Worm (Caenorhabditis elegans) whole organism, young adult: ENCODE results near the gene srw-101.
A peak's percentile ranks its signal among the peaks of the same experiment; 100 is the strongest.

ENCODE experiments used
- B0019.2 ChIP-seq: fragments of 200-800 bp; sonication (Bioruptor generic); conservative IDR thresholded peaks from 2 replicates; pipeline ENCODE4 v1.3.6; 2022; ENCODE audit warnings: missing genetic modification reagents, missing genetic modification characterization, missing compliant biosample characterization
- B0261.1 ChIP-seq: sonication (generic microtip); optimal IDR thresholded peaks from 2 replicates; lab custom pipeline; 2016; ENCODE audit warnings: mild to moderate bottlenecking, missing genetic modification characterization, moderate library complexity, missing compliant biosample characterization
- C17E4.6 ChIP-seq: fragments of 200-800 bp; sonication (Bioruptor generic); IDR thresholded peaks from 2 replicates; pipeline ENCODE4 v1.3.6; 2022; ENCODE audit warnings: missing genetic modification reagents, missing genetic modification characterization, missing compliant biosample characterization
- F23B12.7 ChIP-seq: sonication (generic microtip); optimal IDR thresholded peaks from 2 replicates; lab custom pipeline; 2017; ENCODE audit warnings: missing genetic modification characterization, mild to moderate bottlenecking, missing compliant biosample characterization, antibody characterized with exemption, moderate library complexity; ENCODE audit not compliant: insufficient read depth
- K11D2.4 ChIP-seq: fragments of 200-800 bp; sonication (Bioruptor generic); IDR thresholded peaks from 2 replicates; pipeline ENCODE4 v1.3.6; 2022; ENCODE audit warnings: missing genetic modification reagents, missing genetic modification characterization, missing compliant biosample characterization
- Y56A3A.18 ChIP-seq: fragments of 200-800 bp; sonication (Bioruptor generic); IDR thresholded peaks from 2 replicates; pipeline ENCODE4 v1.3.6; 2022; ENCODE audit warnings: missing genetic modification reagents, missing genetic modification characterization, missing compliant biosample characterization
- ZK185.1 ChIP-seq: sonication (generic microtip); optimal IDR thresholded peaks from 2 replicates; lab custom pipeline; 2016; ENCODE audit warnings: mild to moderate bottlenecking, missing genetic modification characterization, missing compliant biosample characterization; ENCODE audit not compliant: poor library complexity, severe bottlenecking
- atf-7 ChIP-seq: sonication (generic microtip); optimal IDR thresholded peaks from 2 replicates; lab custom pipeline; 2017; ENCODE audit warnings: mild to moderate bottlenecking, missing genetic modification characterization, missing compliant biosample characterization
- attf-5 ChIP-seq: fragments of 200-800 bp; sonication (Bioruptor generic); optimal IDR thresholded peaks from 2 replicates; lab custom pipeline; 2018; ENCODE audit warnings: mild to moderate bottlenecking, missing genetic modification characterization, missing compliant biosample characterization
- cebp-1 ChIP-seq, 2 experiments: fragments of 200-800 bp in 1 of 2; sonication (Bioruptor generic) in 1 of 2; sonication (generic microtip) in 1 of 2; IDR thresholded peaks in 1 of 2; optimal IDR thresholded peaks in 1 of 2; 2 replicates each; pipeline versions ENCODE4 v1.3.6 to Lab custom; 2017 to 2022; ENCODE audit warnings: missing compliant biosample characterization in 2 of 2, missing genetic modification characterization in 2 of 2, mild to moderate bottlenecking in 1 of 2, missing genetic modification reagents in 1 of 2, moderate library complexity in 1 of 2
- cebp-2 ChIP-seq: fragments of 200-800 bp; sonication (Bioruptor generic); IDR thresholded peaks from 2 replicates; pipeline ENCODE4 v1.3.6; 2022; ENCODE audit warnings: missing genetic modification characterization, missing compliant biosample characterization
- ceh-100 ChIP-seq: fragments of 200-800 bp; sonication (Bioruptor generic); IDR thresholded peaks from 2 replicates; pipeline ENCODE4 v1.3.6; 2022; ENCODE audit warnings: missing genetic modification reagents, missing genetic modification characterization, missing compliant biosample characterization
- ceh-27 ChIP-seq: fragments of 200-800 bp; sonication (Bioruptor generic); optimal IDR thresholded peaks from 2 replicates; lab custom pipeline; 2018; ENCODE audit warnings: mild to moderate bottlenecking, missing genetic modification characterization, moderate library complexity, missing compliant biosample characterization
- ceh-40 ChIP-seq: fragments of 200-800 bp; sonication (Bioruptor generic); IDR thresholded peaks from 2 replicates; pipeline ENCODE4 v1.3.6; 2022; ENCODE audit warnings: missing genetic modification characterization, missing compliant biosample characterization
- ceh-79 ChIP-seq: sonication (generic microtip); optimal IDR thresholded peaks from 2 replicates; lab custom pipeline; 2017; ENCODE audit warnings: mild to moderate bottlenecking, missing genetic modification characterization, missing compliant biosample characterization
- ceh-91 ChIP-seq: fragments of 200-800 bp; sonication (Bioruptor generic); IDR thresholded peaks from 2 replicates; pipeline ENCODE4 v1.3.6; 2022; ENCODE audit warnings: missing genetic modification reagents, missing genetic modification characterization, missing compliant biosample characterization
- die-1 ChIP-seq: sonication (generic microtip); optimal IDR thresholded peaks from 2 replicates; lab custom pipeline; 2016; ENCODE audit warnings: missing genotype, mild to moderate bottlenecking, missing genetic modification characterization, missing compliant biosample characterization
- dpff-1 ChIP-seq: sonication (generic microtip); optimal IDR thresholded peaks from 2 replicates; lab custom pipeline; 2017; ENCODE audit warnings: mild to moderate bottlenecking, missing genetic modification characterization, missing compliant biosample characterization
- efl-1 ChIP-seq: fragments of 150-350 bp; optimal IDR thresholded peaks from 2 replicates; lab custom pipeline; 2014; ENCODE audit warnings: missing biosample characterization, missing genetic modification reagents, missing genetic modification characterization
- egl-18 ChIP-seq: fragments of 200-800 bp; sonication (Bioruptor generic); IDR thresholded peaks from 2 replicates; pipeline ENCODE4 v1.3.6; 2022; ENCODE audit warnings: missing genetic modification reagents, missing genetic modification characterization, missing compliant biosample characterization
- hlh-12 ChIP-seq: sonication (generic microtip); optimal IDR thresholded peaks from 2 replicates; lab custom pipeline; 2016; ENCODE audit warnings: missing genetic modification characterization, missing compliant biosample characterization
- hmg-1.2 ChIP-seq: fragments of 200-800 bp; sonication (Bioruptor generic); IDR thresholded peaks from 2 replicates; pipeline ENCODE4 v1.3.6; 2022; ENCODE audit warnings: missing genetic modification reagents, missing genetic modification characterization, missing compliant biosample characterization
- hsf-1 ChIP-seq: fragments of 200-800 bp; sonication (Bioruptor generic); IDR thresholded peaks from 2 replicates; pipeline ENCODE4 v1.3.6; 2022; ENCODE audit warnings: missing genetic modification reagents, missing genetic modification characterization, missing compliant biosample characterization
- let-607 ChIP-seq, 2 experiments: fragments of 200-800 bp in 1 of 2; sonication (Bioruptor generic) in 1 of 2; sonication (generic microtip) in 1 of 2; optimal IDR thresholded peaks; 2 replicates each; lab custom pipeline; 2016 to 2018; ENCODE audit warnings: mild to moderate bottlenecking in 2 of 2, missing compliant biosample characterization in 2 of 2, missing genetic modification characterization in 2 of 2, moderate library complexity in 2 of 2, missing genotype in 1 of 2
- lin-26 ChIP-seq: fragments of 200-800 bp; sonication (Bioruptor generic); IDR thresholded peaks from 2 replicates; pipeline ENCODE4 v1.3.6; 2022; ENCODE audit warnings: missing genetic modification reagents, missing genetic modification characterization, missing compliant biosample characterization
- lin-54 ChIP-seq: fragments of 200-800 bp; sonication (Bioruptor generic); optimal IDR thresholded peaks from 2 replicates; lab custom pipeline; 2018; ENCODE audit warnings: mild to moderate bottlenecking, missing genetic modification characterization, missing compliant biosample characterization
- nhr-80 ChIP-seq: sonication (generic microtip); optimal IDR thresholded peaks from 2 replicates; lab custom pipeline; 2016; ENCODE audit warnings: missing genetic modification characterization, missing compliant biosample characterization
- pha-4 ChIP-seq: fragments of 150-350 bp; sonication (generic microtip); optimal IDR thresholded peaks from 2 replicates; lab custom pipeline; 2014; ENCODE audit warnings: missing biosample characterization, missing genetic modification reagents, missing genetic modification characterization
- rcor-1 ChIP-seq: fragments of 200-800 bp; sonication (Bioruptor generic); IDR thresholded peaks from 2 replicates; pipeline ENCODE4 v1.3.6; 2022; ENCODE audit warnings: missing genetic modification reagents, missing genetic modification characterization, missing compliant biosample characterization
- repo-1 ChIP-seq: sonication (generic microtip); optimal IDR thresholded peaks from 2 replicates; lab custom pipeline; 2017; ENCODE audit warnings: mild to moderate bottlenecking, missing genetic modification characterization, missing compliant biosample characterization
- snpc-1.3 ChIP-seq: sonication (generic microtip); optimal IDR thresholded peaks from 2 replicates; lab custom pipeline; 2017; ENCODE audit warnings: missing genetic modification characterization, mild to moderate bottlenecking, missing compliant biosample characterization, antibody characterized with exemption, moderate library complexity, missing genotype, missing genetic modification reagents; ENCODE audit not compliant: insufficient read depth
- snpc-4 ChIP-seq, 5 experiments: fragments of 150-350 bp in 1 of 5; sonication (generic microtip) in 4 of 5; optimal IDR thresholded peaks; 2 replicates each; lab custom pipeline; 2014 to 2018; ENCODE audit warnings: missing genetic modification characterization in 5 of 5, missing biosample characterization in 3 of 5, antibody characterized with exemption in 2 of 5, mild to moderate bottlenecking in 2 of 5, missing compliant biosample characterization in 2 of 5, missing genotype in 2 of 5, moderate library complexity in 2 of 5, missing genetic modification reagents in 1 of 5
- tlf-1 ChIP-seq: fragments of 200-800 bp; sonication (Bioruptor generic); optimal IDR thresholded peaks from 2 replicates; lab custom pipeline; 2018; ENCODE audit warnings: mild to moderate bottlenecking, missing genetic modification characterization, missing compliant biosample characterization
- xnd-1 ChIP-seq: sonication (generic microtip); optimal IDR thresholded peaks from 2 replicates; lab custom pipeline; 2016; ENCODE audit warnings: missing genotype, missing genetic modification reagents, missing genetic modification characterization, missing compliant biosample characterization
- ztf-25 ChIP-seq: fragments of 200-800 bp; sonication (Bioruptor generic); IDR thresholded peaks from 2 replicates; pipeline ENCODE4 v1.3.6; 2022; ENCODE audit warnings: missing genetic modification reagents, missing genetic modification characterization, missing compliant biosample characterization
- ztf-26 ChIP-seq: sonication (generic microtip); optimal IDR thresholded peaks from 2 replicates; lab custom pipeline; 2017; ENCODE audit warnings: missing genetic modification characterization, missing compliant biosample characterization
- ztf-3 ChIP-seq: fragments of 200-800 bp; sonication (Bioruptor generic); optimal IDR thresholded peaks from 2 replicates; lab custom pipeline; 2018; ENCODE audit warnings: mild to moderate bottlenecking, missing genetic modification characterization, missing compliant biosample characterization

srw-101 gene

ce11 chrV:1743205-1743870, 21.3 kb downstream of the srw-101 start, which contains the start of gene nhr-256:
Gene nhr-256, plus strand, starts transcription at chrV:1743771.
- TF ChIP-seq attf-5 (GFP tag; lab: Kevin White, UChicago) (peak; percentile 65), repo-1 (tag; lab: Kevin White, UChicago) (no peak), xnd-1 (tag; lab: Kevin White, UChicago) (no peak), egl-18 (GFP tag; lab: Robert Waterston, UW) (no peak), ztf-25 (no peak), ceh-27 (GFP tag; lab: Kevin White, UChicago) (peak; percentile 43), hmg-1.2 (GFP tag; lab: Robert Waterston, UW) (peak; percentile 95), ZK185.1 (tag; lab: Kevin White, UChicago) (no peak), F23B12.7 (peak; percentile 4), atf-7 (tag; lab: Kevin White, UChicago) (peak; percentile 21), ztf-3 (GFP tag; lab: Kevin White, UChicago) (no peak), snpc-1.3 (tag; lab: Kevin White, UChicago) (no peak), lin-26 (no peak), let-607 (tag; optimal IDR thresholded peaks at IDR 0.05; lab: Kevin White, UChicago) (peak in 1 of 2 experiments; percentile 59), ztf-26 (tag; lab: Kevin White, UChicago) (peak; percentile 26), nhr-80 (tag; lab: Kevin White, UChicago) (peak; percentile 76), pha-4 (no peak), C17E4.6 (GFP tag; lab: Robert Waterston, UW) (no peak), cebp-1 (GFP tag; IDR thresholded peaks at IDR 0.05; lab: Robert Waterston, UW) (no peak), cebp-1 (tag; optimal IDR thresholded peaks at IDR 0.05; lab: Kevin White, UChicago) (no peak), K11D2.4 (0 out of 2 replicates have a peak, but pooled peaks have one; percentile 36), dpff-1 (tag; lab: Kevin White, UChicago) (no peak), snpc-4 (GFP tag; optimal IDR thresholded peaks at IDR 0.05; lab: Kevin White, UChicago) (no peak), snpc-4 (tag; optimal IDR thresholded peaks at IDR 0.05; lab: Kevin White, UChicago) (peak in 1 of 4 experiments; percentile 19)

DNA sequence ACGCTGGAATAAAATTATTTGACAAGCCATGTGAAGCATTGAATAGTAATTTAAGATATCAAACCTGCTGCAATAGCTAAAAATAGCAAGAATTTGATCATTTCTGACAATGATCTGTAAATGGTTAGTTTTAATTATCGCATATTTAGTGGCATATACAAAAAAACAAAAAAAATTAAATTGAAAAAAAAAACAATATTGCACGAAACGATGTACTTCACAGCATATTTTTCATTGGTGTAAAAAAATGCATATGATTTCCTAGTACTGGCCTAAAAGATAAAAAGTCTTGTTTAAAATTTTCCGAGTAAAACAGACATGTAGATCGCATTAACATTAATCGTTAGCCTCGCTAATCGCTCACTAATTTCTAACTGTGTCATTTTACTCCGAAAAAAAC, 27.0 kb downstream of the srw-101 start, which contains the start of gene ZK697.8:
TSS of gene ZK697.8 (minus strand) at position 101 of the 400 bp plus-strand sequence.
- TF ChIP-seq B0019.2 (GFP tag; lab: Robert Waterston, UW) (no peak), ceh-100 (no peak), die-1 (tag; lab: Kevin White, UChicago) (no peak), nhr-80 (tag; lab: Kevin White, UChicago) (no peak), tlf-1 (no peak), B0261.1 (no peak), ceh-79 (tag; lab: Kevin White, UChicago) (no peak), ceh-91 (GFP tag; lab: Robert Waterston, UW) (no peak), hsf-1 (GFP tag; lab: Robert Waterston, UW) (no peak), cebp-2 (GFP tag; lab: Robert Waterston, UW) (no peak), Y56A3A.18 (GFP tag; lab: Robert Waterston, UW) (no peak), ceh-27 (GFP tag; lab: Kevin White, UChicago) (no peak), rcor-1 (GFP tag; lab: Robert Waterston, UW) (no peak), ceh-40 (GFP tag; lab: Robert Waterston, UW) (no peak), efl-1 (GFP tag; lab: Kevin White, UChicago) (no peak), lin-54 (GFP tag; lab: Kevin White, UChicago) (no peak), hlh-12 (tag; lab: Kevin White, UChicago) (no peak)
- TF ChIP-seq, all 124 proteins: peak for 0
